Fruit fly (Drosophila melanogaster) whole organism, prepupa: ENCODE results near the gene CG44198.
A peak's percentile ranks its signal among the peaks of the same experiment; 100 is the strongest.

Source experiments
- Blimp-1 ChIP-seq: fragments of 200-800 bp; sonication (Bioruptor generic); optimal IDR thresholded peaks from 3 replicates; lab custom pipeline; 2017; ENCODE audit warnings: missing biosample characterization, missing genetic modification characterization, mild to moderate bottlenecking, moderate library complexity, missing genetic modification reagents
- CG10631 ChIP-seq: fragments of 200-800 bp; sonication (Bioruptor generic); optimal IDR thresholded peaks from 2 replicates; lab custom pipeline; 2016; ENCODE audit warnings: missing biosample characterization, missing genetic modification characterization
- CG10669 ChIP-seq: fragments of 200-800 bp; sonication (Bioruptor generic); optimal IDR thresholded peaks from 3 replicates; lab custom pipeline; 2018; ENCODE audit warnings: missing biosample characterization, mild to moderate bottlenecking, missing genetic modification characterization, moderate library complexity
- CG15336 ChIP-seq: fragments of 200-800 bp; sonication (Bioruptor generic); IDR thresholded peaks from 2 replicates; pipeline ENCODE4 v1.3.6; 2022; ENCODE audit warnings: missing biosample characterization, missing genetic modification characterization
- CG16779 ChIP-seq: fragments of 200-800 bp; sonication (Bioruptor generic); optimal IDR thresholded peaks from 3 replicates; lab custom pipeline; 2017; ENCODE audit warnings: missing biosample characterization, mild to moderate bottlenecking, missing genetic modification characterization
- CG3032 ChIP-seq: fragments of 200-800 bp; optimal IDR thresholded peaks from 2 replicates; lab custom pipeline; 2019; ENCODE audit warnings: missing biosample characterization, mild to moderate bottlenecking, missing genetic modification characterization, moderate library complexity
- CG31627 ChIP-seq: fragments of 200-800 bp; sonication (Bioruptor generic); optimal IDR thresholded peaks from 3 replicates; lab custom pipeline; 2016; ENCODE audit warnings: missing biosample characterization, missing genetic modification characterization
- CG34406 ChIP-seq: fragments of 200-800 bp; sonication (Bioruptor generic); optimal IDR thresholded peaks from 3 replicates; lab custom pipeline; 2016; ENCODE audit warnings: missing biosample characterization, missing genetic modification characterization
- CG3919 ChIP-seq: fragments of 200-800 bp; sonication (Bioruptor generic); optimal IDR thresholded peaks from 3 replicates; lab custom pipeline; 2016; ENCODE audit warnings: missing biosample characterization, missing genetic modification characterization
- CG6163 ChIP-seq: fragments of 200-800 bp; sonication (Bioruptor generic); IDR thresholded peaks from 3 replicates; pipeline ENCODE4 v1.3.6; 2022; ENCODE audit warnings: missing biosample characterization, missing genetic modification characterization
- CG6276 ChIP-seq: fragments of 200-800 bp; sonication (Bioruptor generic); optimal IDR thresholded peaks from 2 replicates; lab custom pipeline; 2017; ENCODE audit warnings: missing biosample characterization, mild to moderate bottlenecking, missing genetic modification characterization
- CG6792 ChIP-seq: fragments of 200-800 bp; sonication (Bioruptor generic); optimal IDR thresholded peaks from 3 replicates; lab custom pipeline; 2016; ENCODE audit warnings: missing biosample characterization, missing genetic modification characterization
- CG6854 ChIP-seq: fragments of 200-800 bp; sonication (Bioruptor generic); optimal IDR thresholded peaks from 2 replicates; lab custom pipeline; 2017; ENCODE audit warnings: missing biosample characterization, mild to moderate bottlenecking, missing genetic modification characterization
- CG7368 ChIP-seq: fragments of 200-800 bp; sonication (Bioruptor generic); optimal IDR thresholded peaks from 3 replicates; lab custom pipeline; 2016; ENCODE audit warnings: missing biosample characterization, missing genetic modification characterization
- CG8319 ChIP-seq: fragments of 200-800 bp; sonication (Bioruptor generic); optimal IDR thresholded peaks from 3 replicates; lab custom pipeline; 2016; ENCODE audit warnings: missing biosample characterization, missing genetic modification characterization
- CG8632 ChIP-seq: fragments of 200-800 bp; sonication (Bioruptor generic); optimal IDR thresholded peaks from 3 replicates; lab custom pipeline; 2016; ENCODE audit warnings: missing biosample characterization, missing genetic modification characterization
- CG9139 ChIP-seq: fragments of 200-800 bp; sonication (Bioruptor generic); optimal IDR thresholded peaks from 3 replicates; lab custom pipeline; 2017; ENCODE audit warnings: missing biosample characterization, mild to moderate bottlenecking, missing genetic modification characterization
- Eip75B ChIP-seq: fragments of 200-800 bp; sonication (Bioruptor generic); optimal IDR thresholded peaks from 3 replicates; lab custom pipeline; 2016; ENCODE audit warnings: missing biosample characterization, missing genetic modification characterization
- Eip78C ChIP-seq: fragments of 200-800 bp; sonication (Bioruptor generic); peaks from one replicate; lab custom pipeline; 2016; ENCODE audit warnings: missing biosample characterization, missing genetic modification characterization
- Ets21C ChIP-seq: fragments of 200-800 bp; sonication (Bioruptor generic); optimal IDR thresholded peaks from 3 replicates; lab custom pipeline; 2016; ENCODE audit warnings: missing biosample characterization, missing genetic modification characterization
- Hr38 ChIP-seq: sonication (Bioruptor generic); optimal IDR thresholded peaks from 2 replicates; lab custom pipeline; 2016; ENCODE audit warnings: missing biosample characterization, missing genetic modification characterization
- Hr39 ChIP-seq: fragments of 200-800 bp; sonication (Bioruptor generic); optimal IDR thresholded peaks from 2 replicates; lab custom pipeline; 2016; ENCODE audit warnings: missing biosample characterization, missing genetic modification characterization
- Hr4 ChIP-seq: fragments of 200-800 bp; sonication (Bioruptor generic); optimal IDR thresholded peaks from 3 replicates; lab custom pipeline; 2016; ENCODE audit warnings: missing biosample characterization, missing genetic modification characterization
- Lpt ChIP-seq: fragments of 200-800 bp; sonication (Bioruptor generic); optimal IDR thresholded peaks from 3 replicates; lab custom pipeline; 2016; ENCODE audit warnings: missing biosample characterization, missing genetic modification characterization
- Met ChIP-seq: fragments of 200-800 bp; sonication (Bioruptor generic); optimal IDR thresholded peaks from 3 replicates; lab custom pipeline; 2016; ENCODE audit warnings: missing biosample characterization, missing genetic modification characterization
- Smox ChIP-seq: fragments of 200-800 bp; sonication (Bioruptor generic); optimal IDR thresholded peaks from 3 replicates; lab custom pipeline; 2016; ENCODE audit warnings: missing biosample characterization, missing genetic modification characterization
- Sox102F ChIP-seq: fragments of 200-800 bp; sonication (Bioruptor generic); optimal IDR thresholded peaks from 2 replicates; lab custom pipeline; 2016; ENCODE audit warnings: missing biosample characterization, mild to moderate bottlenecking, missing genetic modification characterization
- Sox14 ChIP-seq: fragments of 200-800 bp; sonication (Bioruptor generic); optimal IDR thresholded peaks from 3 replicates; lab custom pipeline; 2016; ENCODE audit warnings: missing biosample characterization, missing genetic modification characterization
- achi ChIP-seq: fragments of 200-800 bp; sonication (Bioruptor generic); optimal IDR thresholded peaks from 3 replicates; lab custom pipeline; 2016; ENCODE audit warnings: missing biosample characterization, missing genetic modification characterization
- acj6 ChIP-seq: fragments of 200-800 bp; sonication (Bioruptor generic); optimal IDR thresholded peaks from 3 replicates; lab custom pipeline; 2016; ENCODE audit warnings: missing biosample characterization, missing genetic modification characterization
- cyc ChIP-seq: fragments of 200-800 bp; sonication (Bioruptor generic); optimal IDR thresholded peaks from 3 replicates; lab custom pipeline; 2016; ENCODE audit warnings: missing biosample characterization, missing genetic modification characterization
- dsx ChIP-seq: fragments of 200-800 bp; optimal IDR thresholded peaks from 3 replicates; lab custom pipeline; 2019; ENCODE audit warnings: missing biosample characterization, mild to moderate bottlenecking, missing genetic modification characterization, moderate library complexity; ENCODE audit not compliant: poor library complexity, severe bottlenecking
- eg ChIP-seq: fragments of 200-800 bp; sonication (Bioruptor generic); IDR thresholded peaks from 3 replicates; pipeline ENCODE4 v1.3.6; 2022; ENCODE audit warnings: missing biosample characterization, missing genetic modification characterization
- esn ChIP-seq: fragments of 200-800 bp; sonication (Bioruptor generic); optimal IDR thresholded peaks from 2 replicates; lab custom pipeline; 2016; ENCODE audit warnings: missing biosample characterization, mild to moderate bottlenecking, missing genetic modification characterization, moderate library complexity
- fd85E ChIP-seq: fragments of 200-800 bp; sonication (Bioruptor generic); optimal IDR thresholded peaks from 3 replicates; lab custom pipeline; 2016; ENCODE audit warnings: missing biosample characterization, missing genetic modification characterization
- fkh ChIP-seq: fragments of 200-800 bp; sonication (Bioruptor generic); optimal IDR thresholded peaks from 3 replicates; lab custom pipeline; 2017; ENCODE audit warnings: missing biosample characterization, mild to moderate bottlenecking, missing genetic modification characterization, moderate library complexity
- net ChIP-seq: fragments of 200-800 bp; sonication (Bioruptor generic); optimal IDR thresholded peaks from 3 replicates; lab custom pipeline; 2016; ENCODE audit warnings: missing biosample characterization, missing genetic modification characterization
- pdm3 ChIP-seq: fragments of 200-800 bp; sonication (Bioruptor generic); optimal IDR thresholded peaks from 3 replicates; lab custom pipeline; 2016; ENCODE audit warnings: missing biosample characterization, missing genetic modification characterization
- spab ChIP-seq: fragments of 200-800 bp; sonication (Bioruptor generic); optimal IDR thresholded peaks from 2 replicates; lab custom pipeline; 2017; ENCODE audit warnings: missing biosample characterization, mild to moderate bottlenecking, missing genetic modification characterization, missing genetic modification reagents
- ss ChIP-seq, 2 experiments: fragments of 200-800 bp; sonication (Bioruptor generic); optimal IDR thresholded peaks; 2 replicates in 1 of 2; 3 replicates in 1 of 2; lab custom pipeline; 2017 to 2018; ENCODE audit warnings: mild to moderate bottlenecking in 2 of 2, missing biosample characterization in 2 of 2, missing genetic modification characterization in 2 of 2, moderate library complexity in 1 of 2
- svp ChIP-seq: fragments of 200-800 bp; sonication (Bioruptor generic); peaks from one replicate; lab custom pipeline; 2016; ENCODE audit warnings: missing biosample characterization, missing genetic modification characterization
- topi ChIP-seq: fragments of 200-800 bp; sonication (Bioruptor generic); optimal IDR thresholded peaks from 3 replicates; lab custom pipeline; 2016; ENCODE audit warnings: missing biosample characterization, missing genetic modification characterization
- vri ChIP-seq: fragments of 200-800 bp; sonication (Bioruptor generic); optimal IDR thresholded peaks from 3 replicates; lab custom pipeline; 2016; ENCODE audit warnings: missing biosample characterization, mild to moderate bottlenecking, missing genetic modification characterization

Gene CG44198

DNA sequence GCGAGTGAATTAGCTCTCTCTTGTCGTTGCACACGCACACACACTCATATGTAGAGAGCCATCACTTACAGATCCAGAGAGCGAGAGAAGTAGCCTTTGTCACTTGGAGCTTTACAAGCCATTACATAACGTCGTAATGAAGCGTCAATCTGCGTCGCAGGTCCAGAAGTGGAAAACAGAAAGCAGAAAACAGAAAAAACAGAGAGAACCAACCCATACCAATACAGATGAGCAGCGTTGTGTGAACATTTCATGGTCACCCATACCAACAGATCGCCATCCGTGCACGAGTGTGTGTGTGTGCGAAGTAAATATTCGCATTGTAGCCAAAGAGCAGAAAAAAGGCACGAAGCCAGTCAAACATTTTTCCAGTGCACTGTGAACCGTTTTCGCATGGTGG, 20.6 kb downstream of the CG44198 start (continued):
- TF ChIP-seq CG6854 (GFP tag; lab: Kevin White, UChicago) (peak; percentile 6), spab (GFP tag; lab: Kevin White, UChicago) (no peak), CG15336 (GFP tag; lab: Robert Waterston, UW) (no peak), CG9139 (peak; percentile 58), CG6276 (GFP tag; lab: Kevin White, UChicago) (peak; percentile 44), Blimp-1 (GFP tag; lab: Kevin White, UChicago) (no peak), topi (GFP tag; lab: Kevin White, UChicago) (no peak), fd85E (GFP tag; lab: Kevin White, UChicago) (no peak), Ets21C (GFP tag; lab: Kevin White, UChicago) (no peak), eg (GFP tag; lab: Robert Waterston, UW) (0 out of 3 replicates have a peak, but pooled peaks have one; percentile 6), vri (GFP tag; lab: Kevin White, UChicago) (peak; percentile 89)

DNA sequence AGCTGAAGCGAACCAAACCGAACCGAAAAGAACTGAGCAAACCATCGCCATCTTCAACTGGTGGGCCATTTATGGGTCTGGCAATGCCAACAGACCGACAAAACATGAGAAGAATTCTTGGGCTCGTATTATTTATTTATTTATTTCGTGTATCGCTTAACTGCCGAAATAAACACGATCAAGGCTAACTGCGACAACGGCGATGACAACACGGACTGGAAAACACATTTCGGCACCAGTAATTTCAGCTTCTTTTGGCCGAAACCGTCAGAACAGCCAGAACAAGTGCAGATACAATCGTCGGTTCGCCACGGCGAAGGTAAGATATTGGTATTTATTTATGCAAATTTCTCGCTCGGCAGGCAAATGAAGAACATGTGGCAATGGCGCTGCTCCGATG, 21.7 kb downstream of the CG44198 start:
- TF ChIP-seq ss (GFP tag; optimal IDR thresholded peaks at IDR 0.05; lab: Kevin White, UChicago) (no peak), Hr39 (GFP tag; lab: Kevin White, UChicago) (no peak), CG31627 (no peak), Eip78C (GFP tag; lab: Kevin White, UChicago) (peak; percentile 25), CG7368 (GFP tag; lab: Kevin White, UChicago) (no peak), svp (GFP tag; lab: Kevin White, UChicago) (peak; percentile 38), CG10669 (GFP tag; lab: Kevin White, UChicago) (no peak), Hr38 (GFP tag; lab: Kevin White, UChicago) (no peak), CG15336 (GFP tag; lab: Robert Waterston, UW) (no peak), Lpt (GFP tag; lab: Kevin White, UChicago) (no peak), CG10631 (GFP tag; lab: Kevin White, UChicago) (no peak), vri (GFP tag; lab: Kevin White, UChicago) (no peak), CG3032 (tag; lab: Kevin White, UChicago) (no peak)

DNA sequence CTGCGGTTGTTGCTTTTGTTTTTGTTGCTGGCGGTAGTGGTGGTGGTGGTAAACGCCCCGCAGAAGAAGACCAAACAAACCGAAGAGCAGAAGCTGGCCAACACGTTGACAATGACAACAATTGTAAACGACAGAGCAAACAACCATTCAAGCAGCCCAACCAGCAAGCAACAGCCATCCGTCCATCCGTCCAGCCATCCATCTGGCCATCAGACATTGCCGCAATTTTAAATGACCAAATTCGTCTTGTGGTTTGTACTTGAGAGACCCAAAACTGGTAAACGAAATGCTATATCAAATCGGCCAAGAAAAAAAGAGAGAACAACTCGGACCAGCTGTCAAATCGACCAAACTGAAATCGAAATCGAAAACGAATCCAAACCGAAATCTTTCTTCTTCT, 23.1 kb downstream of the CG44198 start:
- no peak for TF ChIP-seq Smox
- TF ChIP-seq Met: no peak
- peak; percentile 71 for TF ChIP-seq Blimp-1 (GFP tag; lab: Kevin White, UChicago)
- no peak for TF ChIP-seq net (GFP tag; lab: Kevin White, UChicago)

DNA sequence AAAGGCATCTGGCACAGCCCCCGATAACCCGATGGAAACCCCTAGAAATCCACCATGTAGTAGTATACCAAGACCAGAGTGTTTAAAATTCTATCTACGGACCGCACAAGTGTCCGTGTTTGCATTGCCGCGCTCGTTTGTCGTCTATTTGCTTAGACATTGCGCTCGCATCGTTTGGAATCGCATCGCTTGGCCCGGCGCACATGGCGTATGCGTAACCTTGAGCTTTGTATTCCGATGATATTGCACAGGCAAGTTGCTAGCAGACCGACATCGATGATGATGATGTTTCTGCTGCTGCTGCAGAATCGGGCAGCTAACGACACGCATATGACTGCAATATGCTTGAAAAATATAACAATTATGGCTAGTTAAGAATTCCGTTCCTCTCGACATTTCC, 30.4 kb downstream of the CG44198 start:
- TF ChIP-seq CG15336 (GFP tag; lab: Robert Waterston, UW) (no peak), svp (GFP tag; lab: Kevin White, UChicago) (peak; percentile 56), CG6163 (GFP tag; lab: Robert Waterston, UW) (peak; percentile 31; the same call in 1 of the 3 replicates), fkh (GFP tag; lab: Kevin White, UChicago) (no peak), vri (GFP tag; lab: Kevin White, UChicago) (no peak)

DNA sequence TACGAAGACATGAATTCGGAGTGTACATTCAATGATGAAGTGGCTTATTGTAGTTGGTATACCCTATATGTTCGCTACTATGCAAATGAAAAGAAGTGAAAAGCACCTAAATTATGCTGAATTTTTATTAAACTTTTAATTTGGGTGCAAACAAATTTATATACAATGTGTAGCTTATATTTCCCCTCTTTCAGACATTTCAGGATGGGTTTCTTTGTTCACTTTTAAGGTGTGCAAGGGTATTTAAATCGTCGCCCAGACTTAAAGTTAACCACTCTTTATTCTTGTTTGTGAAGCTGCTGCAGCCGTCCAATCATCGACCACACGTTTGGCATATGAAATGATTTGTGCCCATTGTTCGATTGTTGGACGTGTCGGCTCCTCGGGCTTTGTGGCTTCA, 32.2 kb downstream of the CG44198 start:
- TF ChIP-seq Eip75B (GFP tag; lab: Kevin White, UChicago) (peak; percentile 13), CG31627 (peak; percentile 50), acj6 (peak; percentile 45), cyc (GFP tag; lab: Kevin White, UChicago) (peak; percentile 22), CG34406 (GFP tag; lab: Kevin White, UChicago) (peak; percentile 12), CG10631 (GFP tag; lab: Kevin White, UChicago) (peak; percentile 12), Met (peak; percentile 39), CG16779 (tag; lab: Kevin White, UChicago) (no peak), topi (GFP tag; lab: Kevin White, UChicago) (peak; percentile 23), pdm3 (GFP tag; lab: Kevin White, UChicago) (peak; percentile 8), Sox102F (GFP tag; lab: Kevin White, UChicago) (peak; percentile 13), Sox14 (GFP tag; lab: Kevin White, UChicago) (peak; percentile 23), CG8632 (GFP tag; lab: Kevin White, UChicago) (peak; percentile 0), svp (GFP tag; lab: Kevin White, UChicago) (peak; percentile 66), Hr4 (GFP tag; lab: Kevin White, UChicago) (no peak), esn (GFP tag; lab: Kevin White, UChicago) (peak; percentile 51), CG6854 (GFP tag; lab: Kevin White, UChicago) (no peak), CG6792 (GFP tag; lab: Kevin White, UChicago) (peak; percentile 18), dsx (GFP tag; lab: Kevin White, UChicago) (peak; percentile 15), achi (GFP tag; lab: Kevin White, UChicago) (peak; percentile 15), CG8319 (GFP tag; lab: Kevin White, UChicago) (no peak), Hr39 (GFP tag; lab: Kevin White, UChicago) (peak; percentile 45), CG3919 (GFP tag; lab: Kevin White, UChicago) (no peak), Smox (peak; percentile 37)
